Fruit fly (Drosophila melanogaster) whole organism, embryonic: ENCODE data around the gene CG17154.

Experiments used
- ATbp ChIP-seq: fragments of 200-800 bp; sonication (Bioruptor generic); optimal IDR thresholded peaks from 2 replicates; lab custom pipeline; 2017; ENCODE audit warnings: missing biosample characterization, mild to moderate bottlenecking, missing genetic modification characterization, missing genetic modification reagents
- Atf6 ChIP-seq: fragments of 200-800 bp; sonication (Bioruptor generic); IDR thresholded peaks from 2 replicates; pipeline ENCODE4 v1.3.6; 2022; ENCODE audit warnings: missing biosample characterization, missing genetic modification characterization
- Awh ChIP-seq: fragments of 200-800 bp; sonication (Bioruptor generic); IDR thresholded peaks from 2 replicates; pipeline ENCODE4, ENCODE4 v1.3.6; 2022; ENCODE audit warnings: missing biosample characterization, missing genetic modification characterization
- CG10209 ChIP-seq: fragments of 200-800 bp; sonication (Bioruptor generic); optimal IDR thresholded peaks from 3 replicates; lab custom pipeline; 2017; ENCODE audit warnings: missing biosample characterization, mild to moderate bottlenecking, missing genetic modification characterization, missing genetic modification reagents
- CG1024 ChIP-seq: fragments of 200-800 bp; sonication (Bioruptor generic); IDR thresholded peaks from 2 replicates; pipeline ENCODE4 v1.3.6; 2022; ENCODE audit warnings: missing biosample characterization, missing genetic modification characterization
- CG12299 ChIP-seq: fragments of 200-800 bp; sonication (Bioruptor generic); optimal IDR thresholded peaks from 2 replicates; lab custom pipeline; 2018; ENCODE audit warnings: missing biosample characterization, mild to moderate bottlenecking, missing genetic modification characterization
- CG1233 ChIP-seq: fragments of 200-800 bp; sonication (Bioruptor generic); optimal IDR thresholded peaks from 4 replicates; lab custom pipeline; 2018; ENCODE audit warnings: missing biosample characterization, mild to moderate bottlenecking, missing genetic modification characterization
- CG13123 ChIP-seq: fragments of 200-800 bp; sonication (Bioruptor generic); optimal IDR thresholded peaks from 2 replicates; lab custom pipeline; 2016; ENCODE audit warnings: missing biosample characterization, missing genetic modification characterization
- CG14014 ChIP-seq: fragments of 200-800 bp; sonication (Bioruptor generic); IDR thresholded peaks from 2 replicates; pipeline ENCODE4 v1.3.6; 2022; ENCODE audit warnings: missing biosample characterization, missing genetic modification characterization
- CG14965 ChIP-seq: fragments of 200-800 bp; sonication (Bioruptor generic); optimal IDR thresholded peaks from 2 replicates; lab custom pipeline; 2016; ENCODE audit warnings: missing biosample characterization, missing genetic modification characterization, borderline replicate concordance
- CG16863 ChIP-seq: fragments of 200-800 bp; sonication (Bioruptor generic); optimal IDR thresholded peaks from 3 replicates; lab custom pipeline; 2016; ENCODE audit warnings: missing biosample characterization, missing genetic modification characterization
- CG1792 ChIP-seq: fragments of 200-800 bp; sonication (Bioruptor generic); optimal IDR thresholded peaks from 2 replicates; lab custom pipeline; 2016; ENCODE audit warnings: missing biosample characterization, missing genetic modification characterization
- CG18011 ChIP-seq: fragments of 200-800 bp; sonication (Bioruptor generic); optimal IDR thresholded peaks from 2 replicates; lab custom pipeline; 2017; ENCODE audit warnings: missing biosample characterization, missing genetic modification characterization, mild to moderate bottlenecking, moderate library complexity, missing genotype
- CG18262 ChIP-seq: fragments of 200-800 bp; optimal IDR thresholded peaks from 3 replicates; lab custom pipeline; 2019; ENCODE audit warnings: missing biosample characterization, mild to moderate bottlenecking, missing genetic modification characterization, moderate library complexity
- CG2199 ChIP-seq: fragments of 200-800 bp; sonication (Bioruptor generic); IDR thresholded peaks from 3 replicates; pipeline ENCODE4 v1.3.6; 2022; ENCODE audit warnings: missing biosample characterization, missing genetic modification characterization
- CG2678 ChIP-seq: fragments of 200-800 bp; sonication (Bioruptor generic); optimal IDR thresholded peaks from 3 replicates; lab custom pipeline; 2019; ENCODE audit warnings: missing biosample characterization, mild to moderate bottlenecking, missing genetic modification characterization, moderate library complexity
- CG31365 ChIP-seq: fragments of 200-800 bp; sonication (Bioruptor generic); optimal IDR thresholded peaks from 2 replicates; lab custom pipeline; 2018; ENCODE audit warnings: missing biosample characterization, mild to moderate bottlenecking, missing genetic modification characterization
- CG3163 ChIP-seq: fragments of 200-800 bp; sonication (Bioruptor generic); optimal IDR thresholded peaks from 3 replicates; lab custom pipeline; 2016; ENCODE audit warnings: missing biosample characterization, missing genetic modification characterization
- CG33557 ChIP-seq: fragments of 200-800 bp; sonication (Bioruptor generic); optimal IDR thresholded peaks from 2 replicates; lab custom pipeline; 2019; ENCODE audit warnings: missing biosample characterization, mild to moderate bottlenecking, missing genetic modification characterization, moderate library complexity
- CG34224 ChIP-seq: fragments of 200-800 bp; sonication (Bioruptor generic); IDR thresholded peaks from 3 replicates; pipeline ENCODE4 v1.3.6; 2022; ENCODE audit warnings: missing biosample characterization, missing genetic modification characterization; ENCODE audit not compliant: partially characterized antibody
- CG4360 ChIP-seq: fragments of 200-800 bp; sonication (Bioruptor generic); IDR thresholded peaks from 2 replicates; pipeline ENCODE4 v1.3.6; 2022; ENCODE audit warnings: missing biosample characterization, missing genetic modification characterization
- CG7357 ChIP-seq: fragments of 200-800 bp; sonication (Bioruptor generic); IDR thresholded peaks from 3 replicates; pipeline ENCODE4 v1.3.6; 2022; ENCODE audit warnings: missing biosample characterization, missing genetic modification characterization
- CG7963 ChIP-seq: fragments of 200-800 bp; sonication (Bioruptor generic); IDR thresholded peaks from 3 replicates; pipeline ENCODE4 v1.3.6; 2022; ENCODE audit warnings: missing biosample characterization, missing genetic modification characterization; ENCODE audit not compliant: partially characterized antibody
- CG8281 ChIP-seq: fragments of 200-800 bp; sonication (Bioruptor generic); optimal IDR thresholded peaks from 2 replicates; lab custom pipeline; 2018; ENCODE audit warnings: missing biosample characterization, mild to moderate bottlenecking, missing genetic modification characterization, moderate library complexity
- Dek ChIP-seq: fragments of 200-800 bp; sonication (Bioruptor generic); optimal IDR thresholded peaks from 3 replicates; lab custom pipeline; 2019; ENCODE audit warnings: missing biosample characterization, mild to moderate bottlenecking, missing genetic modification characterization, moderate library complexity
- Dll ChIP-seq: fragments of 200-800 bp; sonication (Bioruptor generic); IDR thresholded peaks from 4 replicates; pipeline ENCODE4 v1.3.6; 2022; ENCODE audit warnings: missing biosample characterization, missing genetic modification characterization; ENCODE audit not compliant: partially characterized antibody
- E2f2 ChIP-seq: fragments of 200-800 bp; sonication (Bioruptor generic); IDR thresholded peaks from 2 replicates; pipeline ENCODE4 v1.3.6; 2022; ENCODE audit warnings: missing biosample characterization, missing genetic modification characterization
- Hmr ChIP-seq: fragments of 200-800 bp; sonication (Bioruptor generic); optimal IDR thresholded peaks from 3 replicates; lab custom pipeline; 2017; ENCODE audit warnings: mild to moderate bottlenecking, missing biosample characterization, missing genetic modification reagents, missing genetic modification characterization
- Poxn ChIP-seq: fragments of 200-800 bp; sonication (Bioruptor generic); IDR thresholded peaks from 2 replicates; pipeline ENCODE4 v1.3.6; 2022; ENCODE audit warnings: missing biosample characterization, missing genetic modification characterization
- Sry-δ ChIP-seq: fragments of 200-800 bp; sonication (Bioruptor generic); optimal IDR thresholded peaks from 2 replicates; lab custom pipeline; 2016; ENCODE audit warnings: missing biosample characterization, missing genetic modification characterization
- TFAM ChIP-seq: fragments of 200-800 bp; sonication (Bioruptor generic); optimal IDR thresholded peaks from 2 replicates; lab custom pipeline; 2017; ENCODE audit warnings: missing biosample characterization, missing genetic modification characterization, inconsistent platforms
- Taf1 ChIP-seq: fragments of 200-800 bp; sonication (Bioruptor generic); IDR thresholded peaks from 2 replicates; pipeline ENCODE4 v1.3.6; 2022; ENCODE audit warnings: missing biosample characterization, missing genetic modification characterization
- ab ChIP-seq: fragments of 200-800 bp; sonication (Bioruptor generic); optimal IDR thresholded peaks from 2 replicates; lab custom pipeline; 2016; ENCODE audit warnings: missing biosample characterization, missing genetic modification characterization
- abd-A ChIP-seq: fragments of 200-800 bp; sonication (Bioruptor generic); optimal IDR thresholded peaks from 3 replicates; lab custom pipeline; 2019; ENCODE audit warnings: missing biosample characterization, mild to moderate bottlenecking, missing genetic modification characterization, moderate library complexity
- az2 ChIP-seq: fragments of 200-800 bp; sonication (Bioruptor generic); optimal IDR thresholded peaks from 3 replicates; lab custom pipeline; 2016; ENCODE audit warnings: missing biosample characterization, missing genetic modification characterization
- bab2 ChIP-seq: fragments of 200-800 bp; sonication (Bioruptor generic); optimal IDR thresholded peaks from 2 replicates; lab custom pipeline; 2016; ENCODE audit warnings: missing biosample characterization, missing genetic modification characterization
- bigmax ChIP-seq: fragments of 200-800 bp; sonication (Bioruptor generic); optimal IDR thresholded peaks from 2 replicates; lab custom pipeline; 2018; ENCODE audit warnings: missing biosample characterization, mild to moderate bottlenecking, missing genetic modification characterization
- croc ChIP-seq: fragments of 200-800 bp; sonication (Bioruptor generic); conservative IDR thresholded peaks from 3 replicates; pipeline ENCODE4 v1.3.6; 2022; ENCODE audit warnings: missing biosample characterization, missing genetic modification characterization
- cwo ChIP-seq: fragments of 200-800 bp; sonication (Bioruptor generic); optimal IDR thresholded peaks from 3 replicates; lab custom pipeline; 2017; ENCODE audit warnings: missing biosample characterization, missing genetic modification characterization, mild to moderate bottlenecking, moderate library complexity, missing genetic modification reagents
- dpn ChIP-seq, 2 experiments: fragments of 200-800 bp; sonication (Bioruptor generic); optimal IDR thresholded peaks; 3 replicates each; lab custom pipeline; 2016; ENCODE audit warnings: missing biosample characterization in 2 of 2, missing genetic modification characterization in 2 of 2
- exex ChIP-seq: fragments of 200-800 bp; sonication (Bioruptor generic); optimal IDR thresholded peaks from 4 replicates; lab custom pipeline; 2018; ENCODE audit warnings: missing biosample characterization, mild to moderate bottlenecking, missing genetic modification characterization, moderate library complexity
- eyg ChIP-seq: fragments of 200-800 bp; sonication (Bioruptor generic); optimal IDR thresholded peaks from 3 replicates; lab custom pipeline; 2016; ENCODE audit warnings: missing biosample characterization, missing genetic modification characterization
- fd102C ChIP-seq: fragments of 200-800 bp; sonication (Bioruptor generic); optimal IDR thresholded peaks from 2 replicates; lab custom pipeline; 2018; ENCODE audit warnings: missing biosample characterization, mild to moderate bottlenecking, missing genetic modification characterization, moderate library complexity
- inv ChIP-seq: fragments of 200-800 bp; sonication (Bioruptor generic); IDR thresholded peaks from 2 replicates; pipeline ENCODE4 v1.3.6; 2022; ENCODE audit warnings: missing biosample characterization, missing genetic modification characterization; ENCODE audit not compliant: partially characterized antibody
- nerfin-1 ChIP-seq: fragments of 200-800 bp; sonication (Bioruptor generic); optimal IDR thresholded peaks from 3 replicates; lab custom pipeline; 2019; ENCODE audit warnings: missing biosample characterization, mild to moderate bottlenecking, missing genetic modification characterization, moderate library complexity
- run ChIP-seq: fragments of 200-800 bp; sonication (Bioruptor generic); optimal IDR thresholded peaks from 3 replicates; lab custom pipeline; 2018; ENCODE audit warnings: missing biosample characterization, mild to moderate bottlenecking, missing genetic modification characterization
- schlank ChIP-seq: fragments of 200-800 bp; sonication (Bioruptor generic); optimal IDR thresholded peaks from 2 replicates; lab custom pipeline; 2018; ENCODE audit warnings: missing biosample characterization, mild to moderate bottlenecking, missing genetic modification characterization
- trem ChIP-seq: fragments of 200-800 bp; optimal IDR thresholded peaks from 3 replicates; lab custom pipeline; 2019; ENCODE audit warnings: missing biosample characterization, mild to moderate bottlenecking, missing genetic modification characterization, moderate library complexity
- tx ChIP-seq: fragments of 200-800 bp; sonication (Bioruptor generic); optimal IDR thresholded peaks from 2 replicates; lab custom pipeline; 2016; ENCODE audit warnings: missing biosample characterization, missing genetic modification characterization
- zen2 ChIP-seq: fragments of 200-800 bp; sonication (Bioruptor generic); IDR thresholded peaks from 3 replicates; pipeline ENCODE4 v1.3.6; 2022; ENCODE audit warnings: missing biosample characterization, missing genetic modification characterization; ENCODE audit not compliant: partially characterized antibody

The CG17154 gene

dm6 chr3L:12119875-12120485 lies 31.6 kb downstream of the CG17154 start, which contains the start of gene CG11560 (continued):
- TF ChIP-seq tx (no peak), Poxn (no peak), CG18011 (no peak), Taf1 (GFP tag; lab: Robert Waterston, UW) (no peak), exex (tag; lab: Kevin White, UChicago) (no peak), inv (GFP tag; lab: Robert Waterston, UW) (peak; percentile 50; the same call in 1 of the 2 replicates), TFAM (GFP tag; lab: Kevin White, UChicago) (no peak), bab2 (no peak), cwo (GFP tag; lab: Kevin White, UChicago) (no peak), CG1233 (GFP tag; lab: Kevin White, UChicago) (no peak), CG12299 (tag; lab: Kevin White, UChicago) (no peak), CG31365 (no peak), bigmax (GFP tag; lab: Kevin White, UChicago) (no peak), Dll (GFP tag; lab: Robert Waterston, UW) (peak; percentile 80), trem (tag; lab: Kevin White, UChicago) (peak; percentile 31), CG4360 (no peak), CG1024 (no peak), Sry-δ (peak; percentile 61), CG8281 (tag; lab: Kevin White, UChicago) (no peak), schlank (tag; lab: Kevin White, UChicago) (no peak), CG10209 (GFP tag; lab: Kevin White, UChicago) (no peak), CG14965 (GFP tag; lab: Kevin White, UChicago) (no peak), CG14014 (no peak), CG13123 (GFP tag; lab: Kevin White, UChicago) (no peak), CG1792 (GFP tag; lab: Kevin White, UChicago) (no peak), CG33557 (GFP tag; lab: Kevin White, UChicago) (no peak), CG7963 (peak; percentile 53; the same call in 1 of the 3 replicates), dpn (GFP tag; optimal IDR thresholded peaks at IDR 0.05; lab: Kevin White, UChicago) (no peak), Awh (GFP tag; lab: Robert Waterston, UW) (no peak), fd102C (GFP tag; lab: Kevin White, UChicago) (no peak), CG2678 (tag; lab: Kevin White, UChicago) (no peak), CG16863 (GFP tag; lab: Kevin White, UChicago) (no peak), Atf6 (GFP tag; lab: Robert Waterston, UW) (no peak), Hmr (no peak), croc (GFP tag; lab: Robert Waterston, UW) (no peak), CG2199 (GFP tag; lab: Robert Waterston, UW) (no peak), Dek (tag; lab: Kevin White, UChicago) (no peak), az2 (no peak), zen2 (peak; percentile 28; the same call in 1 of the 3 replicates), CG7357 (0 out of 3 replicates have a peak, but pooled peaks have one; percentile 36), nerfin-1 (tag; lab: Kevin White, UChicago) (no peak), ab (no peak), CG3163 (GFP tag; lab: Kevin White, UChicago) (no peak), CG34224 (GFP tag; lab: Robert Waterston, UW) (peak; percentile 67), E2f2 (GFP tag; lab: Robert Waterston, UW) (peak; percentile 75), CG18262 (tag; lab: Kevin White, UChicago) (no peak), run (tag; lab: Kevin White, UChicago) (no peak), ATbp (GFP tag; lab: Kevin White, UChicago) (no peak), abd-A (tag; lab: Kevin White, UChicago) (no peak), eyg (no peak)
